Worm (Caenorhabditis elegans) whole organism, young adult: ENCODE data around the gene fipr-28.
A peak's percentile ranks its signal among the peaks of the same experiment; 100 is the strongest.

Experiments used
- B0019.2 ChIP-seq: fragments of 200-800 bp; sonication (Bioruptor generic); conservative IDR thresholded peaks from 2 replicates; pipeline ENCODE4 v1.3.6; 2022; ENCODE audit warnings: missing genetic modification reagents, missing genetic modification characterization, missing compliant biosample characterization
- B0035.1 ChIP-seq: sonication (generic microtip); optimal IDR thresholded peaks from 2 replicates; lab custom pipeline; 2016; ENCODE audit warnings: missing genetic modification characterization, mild to moderate bottlenecking, missing compliant biosample characterization, missing genotype, missing genetic modification reagents
- B0261.1 ChIP-seq: sonication (generic microtip); optimal IDR thresholded peaks from 2 replicates; lab custom pipeline; 2016; ENCODE audit warnings: mild to moderate bottlenecking, missing genetic modification characterization, moderate library complexity, missing compliant biosample characterization
- C17E4.6 ChIP-seq: fragments of 200-800 bp; sonication (Bioruptor generic); IDR thresholded peaks from 2 replicates; pipeline ENCODE4 v1.3.6; 2022; ENCODE audit warnings: missing genetic modification reagents, missing genetic modification characterization, missing compliant biosample characterization
- F23B12.7 ChIP-seq: sonication (generic microtip); optimal IDR thresholded peaks from 2 replicates; lab custom pipeline; 2017; ENCODE audit warnings: missing genetic modification characterization, mild to moderate bottlenecking, missing compliant biosample characterization, antibody characterized with exemption, moderate library complexity; ENCODE audit not compliant: insufficient read depth
- F49E8.2 ChIP-seq: sonication (generic microtip); optimal IDR thresholded peaks from 3 replicates; lab custom pipeline; 2017; ENCODE audit warnings: missing genetic modification characterization, mild to moderate bottlenecking, missing compliant biosample characterization, antibody characterized with exemption, moderate library complexity; ENCODE audit not compliant: insufficient read depth
- F52B5.7 ChIP-seq: sonication (generic microtip); optimal IDR thresholded peaks from 2 replicates; lab custom pipeline; 2016; ENCODE audit warnings: mild to moderate bottlenecking, missing genetic modification characterization, missing compliant biosample characterization
- F55B11.4 ChIP-seq: sonication (generic microtip); optimal IDR thresholded peaks from 2 replicates; lab custom pipeline; 2016; ENCODE audit warnings: missing compliant biosample characterization, missing genetic modification characterization, borderline replicate concordance; ENCODE audit not compliant: insufficient read depth
- T26A5.8 ChIP-seq: sonication (generic microtip); optimal IDR thresholded peaks from 2 replicates; lab custom pipeline; 2016; ENCODE audit warnings: missing genetic modification characterization, missing compliant biosample characterization
- Y53F4B.3 ChIP-seq: fragments of 200-800 bp; sonication (Bioruptor generic); IDR thresholded peaks from 2 replicates; pipeline ENCODE4 v1.3.6; 2022; ENCODE audit warnings: missing genetic modification reagents, missing genetic modification characterization, missing compliant biosample characterization
- Y53G8AR.9 ChIP-seq: fragments of 200-800 bp; sonication (Bioruptor generic); conservative IDR thresholded peaks from 2 replicates; pipeline ENCODE4 v1.3.6; 2022; ENCODE audit warnings: missing genetic modification reagents, missing genetic modification characterization, missing compliant biosample characterization
- Y56A3A.18 ChIP-seq: fragments of 200-800 bp; sonication (Bioruptor generic); IDR thresholded peaks from 2 replicates; pipeline ENCODE4 v1.3.6; 2022; ENCODE audit warnings: missing genetic modification reagents, missing genetic modification characterization, missing compliant biosample characterization
- Y67H2A.10 ChIP-seq: fragments of 200-800 bp; sonication (Bioruptor generic); conservative IDR thresholded peaks from 2 replicates; pipeline ENCODE4 v1.3.6; 2022; ENCODE audit warnings: missing genetic modification reagents, missing genetic modification characterization, missing compliant biosample characterization
- Y95B8A.8 ChIP-seq: fragments of 200-800 bp; sonication (Bioruptor generic); IDR thresholded peaks from 2 replicates; pipeline ENCODE4 v1.3.6; 2022; ENCODE audit warnings: missing genetic modification reagents, missing genetic modification characterization, missing compliant biosample characterization
- akir-1 ChIP-seq: fragments of 200-800 bp; sonication (Bioruptor generic); optimal IDR thresholded peaks from 2 replicates; lab custom pipeline; 2018; ENCODE audit warnings: mild to moderate bottlenecking, missing genetic modification characterization, moderate library complexity, missing compliant biosample characterization
- aptf-3 ChIP-seq: fragments of 200-800 bp; sonication (Bioruptor generic); IDR thresholded peaks from 2 replicates; pipeline ENCODE4 v1.3.6; 2022; ENCODE audit warnings: missing genetic modification characterization, missing compliant biosample characterization
- bed-1 ChIP-seq: fragments of 200-800 bp; sonication (Bioruptor generic); IDR thresholded peaks from 2 replicates; pipeline ENCODE4 v1.3.6; 2022; ENCODE audit warnings: missing genetic modification reagents, missing genetic modification characterization, missing compliant biosample characterization
- ceh-100 ChIP-seq: fragments of 200-800 bp; sonication (Bioruptor generic); IDR thresholded peaks from 2 replicates; pipeline ENCODE4 v1.3.6; 2022; ENCODE audit warnings: missing genetic modification reagents, missing genetic modification characterization, missing compliant biosample characterization
- ceh-27 ChIP-seq: fragments of 200-800 bp; sonication (Bioruptor generic); optimal IDR thresholded peaks from 2 replicates; lab custom pipeline; 2018; ENCODE audit warnings: mild to moderate bottlenecking, missing genetic modification characterization, moderate library complexity, missing compliant biosample characterization
- ceh-40 ChIP-seq: fragments of 200-800 bp; sonication (Bioruptor generic); IDR thresholded peaks from 2 replicates; pipeline ENCODE4 v1.3.6; 2022; ENCODE audit warnings: missing genetic modification characterization, missing compliant biosample characterization
- ceh-58 ChIP-seq: fragments of 200-800 bp; sonication (Bioruptor generic); IDR thresholded peaks from 2 replicates; pipeline ENCODE4 v1.3.6; 2022; ENCODE audit warnings: missing genetic modification characterization, missing compliant biosample characterization
- ceh-91 ChIP-seq: fragments of 200-800 bp; sonication (Bioruptor generic); IDR thresholded peaks from 2 replicates; pipeline ENCODE4 v1.3.6; 2022; ENCODE audit warnings: missing genetic modification reagents, missing genetic modification characterization, missing compliant biosample characterization
- chd-7 ChIP-seq: sonication (generic microtip); optimal IDR thresholded peaks from 2 replicates; lab custom pipeline; 2016; ENCODE audit warnings: mild to moderate bottlenecking, missing genetic modification characterization, moderate library complexity, missing compliant biosample characterization
- dpff-1 ChIP-seq: sonication (generic microtip); optimal IDR thresholded peaks from 2 replicates; lab custom pipeline; 2017; ENCODE audit warnings: mild to moderate bottlenecking, missing genetic modification characterization, missing compliant biosample characterization
- efl-1 ChIP-seq: fragments of 150-350 bp; optimal IDR thresholded peaks from 2 replicates; lab custom pipeline; 2014; ENCODE audit warnings: missing biosample characterization, missing genetic modification reagents, missing genetic modification characterization
- egl-44 ChIP-seq: fragments of 200-800 bp; sonication (Bioruptor generic); IDR thresholded peaks from 2 replicates; pipeline ENCODE4 v1.3.6; 2022; ENCODE audit warnings: missing genetic modification reagents, missing genetic modification characterization, missing compliant biosample characterization
- ekl-4 ChIP-seq: fragments of 200-800 bp; sonication (Bioruptor generic); IDR thresholded peaks from 2 replicates; pipeline ENCODE4 v1.3.6; 2022; ENCODE audit warnings: missing genetic modification reagents, missing genetic modification characterization, missing compliant biosample characterization
- gei-17 ChIP-seq: fragments of 200-800 bp; sonication (Bioruptor generic); optimal IDR thresholded peaks from 2 replicates; lab custom pipeline; 2018; ENCODE audit warnings: mild to moderate bottlenecking, missing genetic modification characterization, missing compliant biosample characterization
- him-1 ChIP-seq: sonication (generic microtip); optimal IDR thresholded peaks from 2 replicates; lab custom pipeline; 2016; ENCODE audit warnings: missing genotype, missing genetic modification reagents, missing genetic modification characterization, missing compliant biosample characterization
- hlh-26 ChIP-seq: fragments of 200-800 bp; sonication (Bioruptor generic); conservative IDR thresholded peaks from 2 replicates; pipeline ENCODE4 v1.3.6; 2022; ENCODE audit warnings: missing genetic modification reagents, missing genetic modification characterization, missing compliant biosample characterization
- hmg-1.2 ChIP-seq: fragments of 200-800 bp; sonication (Bioruptor generic); IDR thresholded peaks from 2 replicates; pipeline ENCODE4 v1.3.6; 2022; ENCODE audit warnings: missing genetic modification reagents, missing genetic modification characterization, missing compliant biosample characterization
- hmg-20 ChIP-seq: fragments of 200-800 bp; sonication (Bioruptor generic); IDR thresholded peaks from 2 replicates; pipeline ENCODE4 v1.3.6; 2022; ENCODE audit warnings: missing genetic modification reagents, missing genetic modification characterization, missing compliant biosample characterization
- let-526 ChIP-seq: fragments of 200-800 bp; sonication (Bioruptor generic); IDR thresholded peaks from 2 replicates; pipeline ENCODE4 v1.3.6; 2022; ENCODE audit warnings: missing genetic modification reagents, missing genetic modification characterization, missing compliant biosample characterization
- mel-28 ChIP-seq: sonication (generic microtip); optimal IDR thresholded peaks from 2 replicates; lab custom pipeline; 2016; ENCODE audit warnings: borderline replicate concordance, mild to moderate bottlenecking, missing genetic modification characterization, missing compliant biosample characterization
- nhr-27 ChIP-seq: fragments of 200-800 bp; sonication (Bioruptor generic); optimal IDR thresholded peaks from 2 replicates; lab custom pipeline; 2018; ENCODE audit warnings: mild to moderate bottlenecking, missing genetic modification characterization, moderate library complexity, missing compliant biosample characterization
- rcor-1 ChIP-seq: fragments of 200-800 bp; sonication (Bioruptor generic); IDR thresholded peaks from 2 replicates; pipeline ENCODE4 v1.3.6; 2022; ENCODE audit warnings: missing genetic modification reagents, missing genetic modification characterization, missing compliant biosample characterization
- sdz-38 ChIP-seq: sonication (generic microtip); optimal IDR thresholded peaks from 2 replicates; lab custom pipeline; 2016; ENCODE audit warnings: missing genotype, missing genetic modification characterization, missing compliant biosample characterization
- snpc-1.1 ChIP-seq: sonication (generic microtip); optimal IDR thresholded peaks from 2 replicates; lab custom pipeline; 2017; ENCODE audit warnings: missing genetic modification characterization, mild to moderate bottlenecking, missing compliant biosample characterization, antibody characterized with exemption, moderate library complexity, missing genotype, missing genetic modification reagents; ENCODE audit not compliant: insufficient read depth
- snpc-3.4 ChIP-seq: sonication (generic microtip); optimal IDR thresholded peaks from 2 replicates; lab custom pipeline; 2017; ENCODE audit warnings: missing genetic modification characterization, mild to moderate bottlenecking, missing compliant biosample characterization, antibody characterized with exemption, moderate library complexity, missing genotype, missing genetic modification reagents
- unc-130 ChIP-seq: sonication (generic microtip); optimal IDR thresholded peaks from 2 replicates; lab custom pipeline; 2016; ENCODE audit warnings: missing genetic modification reagents, missing genetic modification characterization, missing compliant biosample characterization
- unc-62 ChIP-seq: fragments of 150-350 bp; optimal IDR thresholded peaks from 2 replicates; lab custom pipeline; 2014; ENCODE audit warnings: missing biosample characterization, missing genetic modification reagents, missing genetic modification characterization
- xnd-1 ChIP-seq: sonication (generic microtip); optimal IDR thresholded peaks from 2 replicates; lab custom pipeline; 2016; ENCODE audit warnings: missing genotype, missing genetic modification reagents, missing genetic modification characterization, missing compliant biosample characterization
- zfh-2 ChIP-seq: fragments of 200-800 bp; sonication (Bioruptor generic); conservative IDR thresholded peaks from 2 replicates; pipeline ENCODE4 v1.3.6; 2022; ENCODE audit warnings: missing genetic modification reagents, missing genetic modification characterization, missing compliant biosample characterization
- ztf-18 ChIP-seq: sonication (generic microtip); optimal IDR thresholded peaks from 2 replicates; lab custom pipeline; 2016; ENCODE audit warnings: missing genotype, mild to moderate bottlenecking, missing genetic modification characterization, missing compliant biosample characterization
- ztf-25 ChIP-seq: fragments of 200-800 bp; sonication (Bioruptor generic); IDR thresholded peaks from 2 replicates; pipeline ENCODE4 v1.3.6; 2022; ENCODE audit warnings: missing genetic modification reagents, missing genetic modification characterization, missing compliant biosample characterization
- ztf-28 ChIP-seq: fragments of 200-800 bp; sonication (Bioruptor generic); IDR thresholded peaks from 2 replicates; pipeline ENCODE4 v1.3.6; 2022; ENCODE audit warnings: missing genetic modification reagents, missing genetic modification characterization, missing compliant biosample characterization
- ztf-3 ChIP-seq: fragments of 200-800 bp; sonication (Bioruptor generic); optimal IDR thresholded peaks from 2 replicates; lab custom pipeline; 2018; ENCODE audit warnings: mild to moderate bottlenecking, missing genetic modification characterization, missing compliant biosample characterization
- ztf-6 ChIP-seq: fragments of 200-800 bp; sonication (Bioruptor generic); IDR thresholded peaks from 2 replicates; pipeline ENCODE4 v1.3.6; 2022; ENCODE audit warnings: missing genetic modification reagents, missing genetic modification characterization, missing compliant biosample characterization

fipr-28 gene

DNA sequence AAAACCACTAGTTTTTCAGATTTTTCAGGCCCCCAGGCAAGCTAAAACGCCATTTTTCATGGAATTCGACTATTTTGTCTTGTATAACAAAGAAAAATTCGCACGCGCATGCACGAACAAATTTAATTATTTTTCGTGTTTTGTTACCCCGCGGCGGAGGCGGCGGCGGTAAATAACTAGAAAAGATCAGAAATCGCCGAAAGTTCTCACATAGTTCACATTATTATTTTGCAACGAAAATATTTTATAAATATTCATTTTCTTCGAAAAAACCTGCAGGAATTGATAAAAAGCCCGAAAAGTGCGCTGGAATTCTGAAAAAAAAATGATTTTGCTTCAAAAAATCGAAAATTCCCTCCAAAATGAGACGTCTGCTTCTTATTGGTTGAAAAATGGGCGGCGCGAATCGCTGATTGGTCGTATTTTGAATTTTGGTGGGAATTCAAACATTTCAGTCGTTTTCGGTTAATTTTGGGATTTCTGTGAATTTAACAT, 29.8 kb downstream of the fipr-28 start:
- TF ChIP-seq Y95B8A.8 (GFP tag; lab: Robert Waterston, UW), result no peak
- no peak for TF ChIP-seq Y53F4B.3 (GFP tag; lab: Robert Waterston, UW)
- TF ChIP-seq him-1 (tag; lab: Kevin White, UChicago), result no peak
- no peak for TF ChIP-seq Y67H2A.10
- TF ChIP-seq C17E4.6 (GFP tag; lab: Robert Waterston, UW), result no peak
- TF ChIP-seq hmg-1.2 (GFP tag; lab: Robert Waterston, UW), result 0 out of 2 replicates have a peak, but pooled peaks have one; percentile 12
- no peak for TF ChIP-seq B0261.1 (tag; lab: Kevin White, UChicago)
- TF ChIP-seq hlh-26, result no peak
- TF ChIP-seq ceh-100 (GFP tag; lab: Robert Waterston, UW), result no peak
- no peak for TF ChIP-seq chd-7 (tag; lab: Kevin White, UChicago)
- TF ChIP-seq F49E8.2 (tag; lab: Kevin White, UChicago), result peak; percentile 30
- no peak for TF ChIP-seq gei-17
- TF ChIP-seq ztf-6 (GFP tag; lab: Robert Waterston, UW), result no peak
- peak; percentile 55; the same call in 1 of the 2 replicates for TF ChIP-seq ekl-4 (GFP tag; lab: Robert Waterston, UW)
- peak; percentile 54; the same call in 1 of the 2 replicates for TF ChIP-seq Y53G8AR.9 (GFP tag; lab: Robert Waterston, UW)
- no peak for TF ChIP-seq sdz-38 (tag; lab: Kevin White, UChicago)
- no peak for TF ChIP-seq hmg-20 (GFP tag; lab: Robert Waterston, UW)
- no peak for TF ChIP-seq let-526 (GFP tag; lab: Robert Waterston, UW)
- peak; percentile 12 for TF ChIP-seq T26A5.8
- no peak for TF ChIP-seq ztf-28 (GFP tag; lab: Robert Waterston, UW)
- no peak for TF ChIP-seq aptf-3 (GFP tag; lab: Robert Waterston, UW)
- no peak for TF ChIP-seq efl-1
- TF ChIP-seq akir-1 (GFP tag; lab: Kevin White, UChicago), result no peak
- no peak for TF ChIP-seq nhr-27 (tag; lab: Kevin White, UChicago)
- no peak for TF ChIP-seq mel-28 (tag; lab: Kevin White, UChicago)
- no peak for TF ChIP-seq ceh-91 (GFP tag; lab: Robert Waterston, UW)
- TF ChIP-seq Y56A3A.18 (GFP tag; lab: Robert Waterston, UW), result no peak
- TF ChIP-seq bed-1 (GFP tag; lab: Robert Waterston, UW), result no peak
- TF ChIP-seq ztf-18, result no peak
- no peak for TF ChIP-seq ceh-40 (GFP tag; lab: Robert Waterston, UW)
- TF ChIP-seq F23B12.7 (tag; lab: Kevin White, UChicago), result no peak
- no peak for TF ChIP-seq snpc-3.4 (tag; lab: Kevin White, UChicago)
- TF ChIP-seq F52B5.7 (tag; lab: Kevin White, UChicago), result no peak
- TF ChIP-seq ztf-3 (GFP tag; lab: Kevin White, UChicago), result no peak
- no peak for TF ChIP-seq unc-130 (GFP tag; lab: Kevin White, UChicago)
- TF ChIP-seq ceh-58 (GFP tag; lab: Robert Waterston, UW), result no peak
- peak; percentile 62 for TF ChIP-seq dpff-1 (tag; lab: Kevin White, UChicago)
- no peak for TF ChIP-seq ceh-27
- TF ChIP-seq xnd-1 (tag; lab: Kevin White, UChicago), result no peak
- 0 out of 2 replicates have a peak, but pooled peaks have one; percentile 32 for TF ChIP-seq ztf-25 (GFP tag; lab: Robert Waterston, UW)
- TF ChIP-seq F55B11.4, result no peak
- TF ChIP-seq B0019.2 (GFP tag; lab: Robert Waterston, UW), result no peak
- no peak for TF ChIP-seq egl-44 (GFP tag; lab: Robert Waterston, UW)
- peak; percentile 7 for TF ChIP-seq B0035.1 (tag; lab: Kevin White, UChicago)
- no peak for TF ChIP-seq unc-62 (GFP tag; lab: Kevin White, UChicago)
- TF ChIP-seq zfh-2 (GFP tag; lab: Robert Waterston, UW), result no peak
- no peak for TF ChIP-seq snpc-1.1 (tag; lab: Kevin White, UChicago)
- TF ChIP-seq rcor-1 (GFP tag; lab: Robert Waterston, UW), result no peak
